Worm (Caenorhabditis elegans) whole organism, L4/young adult: ENCODE results near the gene srd-47.

Source experiments
- W03F9.2 ChIP-seq: fragments of 150-350 bp; optimal IDR thresholded peaks from 2 replicates; lab custom pipeline; 2014; ENCODE audit warnings: missing biosample characterization, missing genetic modification characterization
- dao-5 ChIP-seq: sonication (generic microtip); optimal IDR thresholded peaks from 2 replicates; lab custom pipeline; 2016; ENCODE audit warnings: missing genotype, missing genetic modification characterization, moderate library complexity, missing compliant biosample characterization
- him-1 ChIP-seq: sonication (generic microtip); optimal IDR thresholded peaks from 2 replicates; lab custom pipeline; 2016; ENCODE audit warnings: missing genotype, missing genetic modification reagents, missing genetic modification characterization, missing compliant biosample characterization

- TF ChIP-seq him-1 (tag; lab: Kevin White, UChicago) = no peak
- TF ChIP-seq W03F9.2 (tag; lab: Kevin White, UChicago) = no peak
- no peak for TF ChIP-seq dao-5 (tag; lab: Kevin White, UChicago)
Measured at ce11 chrX:12348329-12348728, 14.9 kb downstream of the srd-47 start, which contains the start of gene F42F12.14.
